Worm (Caenorhabditis elegans) whole organism, mixed stage, embryonic: Measurements from ENCODE around the gene K07H8.12.

Experiments
- M03D4.4 ChIP-seq: sonication (generic microtip); optimal IDR thresholded peaks from 2 replicates; lab custom pipeline; 2017; ENCODE audit warnings: mild to moderate bottlenecking, missing genetic modification characterization, missing compliant biosample characterization
- bed-3 ChIP-seq: fragments of 200-800 bp; sonication (Bioruptor generic); optimal IDR thresholded peaks from 3 replicates; lab custom pipeline; 2018; ENCODE audit warnings: mild to moderate bottlenecking, missing genetic modification characterization, moderate library complexity, missing compliant biosample characterization
- ceh-39 ChIP-seq: fragments of 150-350 bp; optimal IDR thresholded peaks from 2 replicates; lab custom pipeline; 2014; ENCODE audit warnings: missing biosample characterization, missing genetic modification characterization
- ceh-43 ChIP-seq: fragments of 200-800 bp; sonication (Bioruptor generic); optimal IDR thresholded peaks from 2 replicates; lab custom pipeline; 2018; ENCODE audit warnings: mild to moderate bottlenecking, missing genetic modification characterization, moderate library complexity, missing compliant biosample characterization
- ceh-83 ChIP-seq: fragments of 200-800 bp; sonication (Bioruptor generic); optimal IDR thresholded peaks from 2 replicates; lab custom pipeline; 2018; ENCODE audit warnings: mild to moderate bottlenecking, missing genetic modification characterization, missing compliant biosample characterization
- ces-1 ChIP-seq: fragments of 150-350 bp; optimal IDR thresholded peaks from 2 replicates; lab custom pipeline; 2014; ENCODE audit warnings: missing biosample characterization, missing genetic modification reagents, missing genetic modification characterization
- cnd-1 ChIP-seq: fragments of 200-800 bp; sonication (Bioruptor generic); optimal IDR thresholded peaks from 2 replicates; lab custom pipeline; 2018; ENCODE audit warnings: mild to moderate bottlenecking, missing genetic modification characterization, missing compliant biosample characterization
- drap-1 ChIP-seq: fragments of 200-800 bp; sonication (Bioruptor generic); optimal IDR thresholded peaks from 3 replicates; lab custom pipeline; 2018; ENCODE audit warnings: mild to moderate bottlenecking, missing genetic modification characterization, missing compliant biosample characterization
- elt-1 ChIP-seq: sonication (generic microtip); optimal IDR thresholded peaks from 2 replicates; lab custom pipeline; 2017; ENCODE audit warnings: missing genetic modification characterization, mild to moderate bottlenecking, missing compliant biosample characterization, antibody characterized with exemption, moderate library complexity, borderline replicate concordance; ENCODE audit not compliant: insufficient read depth
- elt-3 ChIP-seq: fragments of 150-350 bp; optimal IDR thresholded peaks from 2 replicates; lab custom pipeline; 2014; ENCODE audit warnings: missing biosample characterization, missing genetic modification characterization
- flh-1 ChIP-seq: fragments of 200-800 bp; sonication (Bioruptor generic); optimal IDR thresholded peaks from 2 replicates; lab custom pipeline; 2018; ENCODE audit warnings: mild to moderate bottlenecking, missing genetic modification characterization, moderate library complexity, missing compliant biosample characterization
- ham-2 ChIP-seq: fragments of 200-800 bp; sonication (Bioruptor generic); optimal IDR thresholded peaks from 2 replicates; lab custom pipeline; 2018; ENCODE audit warnings: mild to moderate bottlenecking, missing genetic modification characterization, missing compliant biosample characterization
- hlh-1 ChIP-seq: fragments of 150-350 bp; optimal IDR thresholded peaks from 2 replicates; lab custom pipeline; 2014; ENCODE audit warnings: missing biosample characterization, missing genetic modification reagents, missing genetic modification characterization
- lin-13 ChIP-seq: fragments of 150-350 bp; optimal IDR thresholded peaks from 2 replicates; lab custom pipeline; 2014; ENCODE audit warnings: missing biosample characterization, missing genetic modification characterization
- lin-32 ChIP-seq: fragments of 200-800 bp; sonication (Bioruptor generic); optimal IDR thresholded peaks from 2 replicates; lab custom pipeline; 2018; ENCODE audit warnings: mild to moderate bottlenecking, missing genetic modification characterization, missing compliant biosample characterization
- mab-5 ChIP-seq: fragments of 150-350 bp; optimal IDR thresholded peaks from 2 replicates; lab custom pipeline; 2014; ENCODE audit warnings: missing biosample characterization, missing genetic modification characterization
- mls-2 ChIP-seq: sonication (generic microtip); optimal IDR thresholded peaks from 2 replicates; lab custom pipeline; 2016; ENCODE audit warnings: mild to moderate bottlenecking, missing genetic modification characterization, moderate library complexity, missing compliant biosample characterization
- nhr-12 ChIP-seq: fragments of 150-350 bp; optimal IDR thresholded peaks from 2 replicates; lab custom pipeline; 2014; ENCODE audit warnings: missing biosample characterization, missing genetic modification characterization
- nhr-2 ChIP-seq: fragments of 150-350 bp; optimal IDR thresholded peaks from 2 replicates; lab custom pipeline; 2014; ENCODE audit warnings: missing biosample characterization, missing genetic modification characterization
- nhr-237 ChIP-seq: fragments of 150-350 bp; optimal IDR thresholded peaks from 2 replicates; lab custom pipeline; 2014; ENCODE audit warnings: missing biosample characterization, missing genetic modification characterization
- nhr-28 ChIP-seq: fragments of 150-350 bp; optimal IDR thresholded peaks from 2 replicates; lab custom pipeline; 2014; ENCODE audit warnings: missing biosample characterization, missing genetic modification characterization
- nhr-76 ChIP-seq: sonication (generic microtip); optimal IDR thresholded peaks from 2 replicates; lab custom pipeline; 2017; ENCODE audit warnings: missing biosample characterization, missing genetic modification characterization
- pha-4 ChIP-seq: fragments of 150-350 bp; optimal IDR thresholded peaks from 2 replicates; lab custom pipeline; 2018; ENCODE audit warnings: missing biosample characterization, missing genetic modification reagents, missing genetic modification characterization
- sem-2 ChIP-seq: fragments of 200-800 bp; sonication (Bioruptor generic); optimal IDR thresholded peaks from 2 replicates; lab custom pipeline; 2018; ENCODE audit warnings: mild to moderate bottlenecking, missing genetic modification characterization, missing compliant biosample characterization
- snpc-4 ChIP-seq: fragments of 150-350 bp; optimal IDR thresholded peaks from 2 replicates; lab custom pipeline; 2014; ENCODE audit warnings: missing biosample characterization, missing genetic modification characterization
- sptf-1 ChIP-seq: sonication (generic microtip); optimal IDR thresholded peaks from 2 replicates; lab custom pipeline; 2017; ENCODE audit warnings: mild to moderate bottlenecking, missing genetic modification characterization, moderate library complexity, missing compliant biosample characterization
- tbx-8 ChIP-seq: fragments of 200-800 bp; sonication (Bioruptor generic); optimal IDR thresholded peaks from 2 replicates; lab custom pipeline; 2018; ENCODE audit warnings: mild to moderate bottlenecking, missing genetic modification characterization, moderate library complexity, missing compliant biosample characterization
- unc-120 ChIP-seq: sonication (generic microtip); optimal IDR thresholded peaks from 2 replicates; lab custom pipeline; 2017; ENCODE audit warnings: missing genetic modification characterization, missing compliant biosample characterization; ENCODE audit not compliant: poor library complexity, severe bottlenecking
- unc-62 ChIP-seq: fragments of 150-350 bp; optimal IDR thresholded peaks from 2 replicates; lab custom pipeline; 2014; ENCODE audit warnings: missing biosample characterization, missing genetic modification reagents, missing genetic modification characterization
- zip-8 ChIP-seq: fragments of 150-350 bp; optimal IDR thresholded peaks from 2 replicates; lab custom pipeline; 2014; ENCODE audit warnings: missing biosample characterization, missing genetic modification characterization

K07H8.12 gene

ce11 chrIV:8266024-8266949 is 10.2 kb downstream of the K07H8.12 start:
- TF ChIP-seq ceh-39 (tag; lab: Kevin White, UChicago): no peak
- no peak for TF ChIP-seq nhr-2 (tag; lab: Kevin White, UChicago)
- TF ChIP-seq nhr-237 (tag; lab: Kevin White, UChicago): no peak
- no peak for TF ChIP-seq zip-8 (tag; lab: Kevin White, UChicago)
- no peak for TF ChIP-seq ces-1 (GFP tag; lab: Kevin White, UChicago)
- no peak for TF ChIP-seq mls-2 (tag; lab: Kevin White, UChicago)
- no peak for TF ChIP-seq lin-32 (GFP tag; lab: Kevin White, UChicago)
- TF ChIP-seq mab-5 (tag; lab: Kevin White, UChicago): no peak
- no peak for TF ChIP-seq sptf-1 (tag; lab: Kevin White, UChicago)
- TF ChIP-seq bed-3 (GFP tag; lab: Kevin White, UChicago): no peak
- no peak for TF ChIP-seq nhr-76
- TF ChIP-seq flh-1 (GFP tag; lab: Kevin White, UChicago): no peak
- TF ChIP-seq elt-3: no peak
- TF ChIP-seq ceh-83 (GFP tag; lab: Kevin White, UChicago): no peak
- no peak for TF ChIP-seq drap-1
- TF ChIP-seq nhr-28 (tag; lab: Kevin White, UChicago): no peak
- no peak for TF ChIP-seq ceh-43
- no peak for TF ChIP-seq pha-4 (tag; lab: Kevin White, UChicago)

DNA sequence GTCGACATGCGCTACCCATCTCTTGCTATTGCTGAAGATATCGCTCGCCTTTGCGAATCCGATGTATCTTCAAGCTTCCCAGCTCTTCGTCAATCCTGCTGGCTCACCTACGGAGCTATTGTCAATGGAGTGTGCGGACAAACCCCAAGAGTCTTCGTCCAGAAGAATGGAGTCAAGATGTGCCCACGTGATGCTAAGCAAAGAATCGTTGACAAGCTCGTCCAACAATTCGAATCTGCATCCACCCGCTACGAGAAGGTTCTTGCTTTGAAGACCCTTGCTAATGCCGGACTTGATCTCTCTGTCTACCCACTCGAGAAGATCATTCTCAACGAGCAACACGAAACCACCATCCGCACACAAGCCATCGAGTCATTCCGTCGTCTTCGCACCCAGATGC is 13.8 kb downstream of the K07H8.12 start:
- TF ChIP-seq sptf-1 (tag; lab: Kevin White, UChicago) (no peak), bed-3 (GFP tag; lab: Kevin White, UChicago) (no peak), elt-3 (no peak), elt-1 (tag; lab: Kevin White, UChicago) (no peak), mab-5 (tag; lab: Kevin White, UChicago) (no peak), sem-2 (GFP tag; lab: Kevin White, UChicago) (no peak), pha-4 (tag; lab: Kevin White, UChicago) (no peak), snpc-4 (tag; lab: Kevin White, UChicago) (no peak), drap-1 (no peak), M03D4.4 (tag; lab: Kevin White, UChicago) (no peak), ceh-39 (tag; lab: Kevin White, UChicago) (no peak), lin-13 (tag; lab: Kevin White, UChicago) (no peak), cnd-1 (tag; lab: Kevin White, UChicago) (no peak), nhr-28 (tag; lab: Kevin White, UChicago) (no peak)

ce11 chrIV:8260848-8261638 is 15.5 kb downstream of the K07H8.12 start, which contains the start of gene vit-6:
Gene vit-6 (plus strand): TSS chrIV:8261157.
- TF ChIP-seq pha-4 (tag; lab: Kevin White, UChicago) (no peak), hlh-1 (no peak), unc-62 (GFP tag; lab: Kevin White, UChicago) (no peak), ham-2 (GFP tag; lab: Kevin White, UChicago) (no peak), mab-5 (tag; lab: Kevin White, UChicago) (no peak), nhr-76 (no peak), tbx-8 (no peak), sptf-1 (tag; lab: Kevin White, UChicago) (no peak), ceh-43 (no peak), cnd-1 (tag; lab: Kevin White, UChicago) (no peak), unc-120 (tag; lab: Kevin White, UChicago) (no peak)

- TF ChIP-seq nhr-12 (tag; lab: Kevin White, UChicago) (no peak), cnd-1 (tag; lab: Kevin White, UChicago) (no peak), drap-1 (no peak), bed-3 (GFP tag; lab: Kevin White, UChicago) (no peak), sptf-1 (tag; lab: Kevin White, UChicago) (no peak), nhr-2 (tag; lab: Kevin White, UChicago) (no peak), ceh-39 (tag; lab: Kevin White, UChicago) (no peak), ceh-83 (GFP tag; lab: Kevin White, UChicago) (no peak), lin-32 (GFP tag; lab: Kevin White, UChicago) (no peak), unc-120 (tag; lab: Kevin White, UChicago) (no peak), snpc-4 (tag; lab: Kevin White, UChicago) (no peak), nhr-76 (no peak), unc-62 (GFP tag; lab: Kevin White, UChicago) (no peak), nhr-237 (tag; lab: Kevin White, UChicago) (no peak), hlh-1 (no peak), tbx-8 (no peak), ces-1 (GFP tag; lab: Kevin White, UChicago) (no peak)
Measured at ce11 chrIV:8259904-8260303, 16.6 kb downstream of the K07H8.12 start, which contains the start of gene K07H8.7. Gene K07H8.7 (minus strand): TSS chrIV:8260004.
